Fruit fly (Drosophila melanogaster): ENCODE results near the gene CG17327.

- no peak for TF ChIP-seq Dll (optimal IDR thresholded peaks at IDR 0.05)
- TF ChIP-seq EcR (GFP tag; optimal IDR thresholded peaks at IDR 0.05) = no peak
- TF ChIP-seq CG8478 (optimal IDR thresholded peaks at IDR 0.05) = no peak
- TF ChIP-seq usp (GFP tag; optimal IDR thresholded peaks at IDR 0.05) = no peak
- no peak for TF ChIP-seq psq (optimal IDR thresholded peaks at IDR 0.05)
Observed at dm6 chr3R:13014168-13014881, 16.8 kb upstream of the CG17327 start.
